Worm (Caenorhabditis elegans) whole organism, midembryonic: Measurements from ENCODE around the gene F26G1.9.

Experiments
- T22C8.4 ChIP-seq: fragments of 200-800 bp; sonication (Bioruptor generic); IDR thresholded peaks from 2 replicates; pipeline ENCODE4 v1.3.6; 2022; ENCODE audit warnings: missing genetic modification characterization, missing compliant biosample characterization
- flt-1 ChIP-seq: fragments of 200-800 bp; sonication (Bioruptor generic); IDR thresholded peaks from 2 replicates; pipeline ENCODE4 v1.3.6; 2022; ENCODE audit warnings: missing genetic modification characterization, missing compliant biosample characterization
- tab-1 ChIP-seq: fragments of 200-800 bp; sonication (Bioruptor generic); IDR thresholded peaks from 2 replicates; pipeline ENCODE4 v1.3.6; 2022; ENCODE audit warnings: missing genetic modification characterization, missing compliant biosample characterization
- ztf-23 ChIP-seq: fragments of 200-800 bp; sonication (Bioruptor generic); IDR thresholded peaks from 2 replicates; pipeline ENCODE4 v1.3.6; 2022; ENCODE audit warnings: missing genetic modification reagents, missing genetic modification characterization, missing compliant biosample characterization

DNA sequence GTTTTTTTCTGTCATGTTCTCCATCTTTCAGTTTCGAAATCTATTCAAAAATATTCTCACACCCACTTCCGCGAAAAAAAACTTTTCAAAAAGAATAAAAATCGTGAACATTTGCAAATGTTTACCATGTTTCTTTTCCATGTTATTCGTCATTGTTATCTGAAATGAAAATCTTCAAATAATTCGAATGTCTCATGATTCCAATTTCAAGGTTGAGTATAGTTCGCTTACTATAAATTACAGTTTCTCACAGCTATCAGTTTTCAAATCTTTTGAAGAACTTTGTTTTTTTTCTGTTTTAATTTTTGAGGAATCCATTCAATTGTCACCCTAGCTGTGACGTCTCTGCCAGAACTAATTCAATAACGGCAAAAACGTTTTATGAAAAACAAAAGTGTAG lies 14.0 kb downstream of the F26G1.9 start:
- no peak for TF ChIP-seq flt-1 (GFP tag; lab: Robert Waterston, UW)
- TF ChIP-seq T22C8.4 (GFP tag; lab: Robert Waterston, UW): no peak
- no peak for TF ChIP-seq tab-1 (GFP tag; lab: Robert Waterston, UW)
- no peak for TF ChIP-seq ztf-23 (GFP tag; lab: Robert Waterston, UW)
